Fruit fly (Drosophila melanogaster) whole organism, embryonic: Measurements from ENCODE around the gene QIL1.
A peak's percentile ranks its signal among the peaks of the same experiment; 100 is the strongest.

Experiments used
- Aef1 ChIP-seq: fragments of 200-800 bp; sonication (Bioruptor generic); IDR thresholded peaks from 3 replicates; pipeline ENCODE4 v1.3.6; 2022; ENCODE audit warnings: missing biosample characterization, missing genetic modification characterization
- Asciz ChIP-seq: fragments of 200-800 bp; sonication (Bioruptor generic); optimal IDR thresholded peaks from 2 replicates; lab custom pipeline; 2017; ENCODE audit warnings: missing biosample characterization, mild to moderate bottlenecking, missing genetic modification characterization, missing genetic modification reagents
- Atf-2 ChIP-seq: fragments of 200-800 bp; sonication (Bioruptor generic); optimal IDR thresholded peaks from 2 replicates; lab custom pipeline; 2016; ENCODE audit warnings: missing biosample characterization, missing genetic modification characterization
- Awh ChIP-seq: fragments of 200-800 bp; sonication (Bioruptor generic); IDR thresholded peaks from 2 replicates; pipeline ENCODE4, ENCODE4 v1.3.6; 2022; ENCODE audit warnings: missing biosample characterization, missing genetic modification characterization
- BEAF-32 ChIP-seq: fragments of 200-800 bp; sonication (Bioruptor generic); optimal IDR thresholded peaks from 3 replicates; lab custom pipeline; 2017; ENCODE audit warnings: missing biosample characterization, missing genetic modification characterization, mild to moderate bottlenecking, moderate library complexity, missing genetic modification reagents
- Bdp1 ChIP-seq: fragments of 200-800 bp; sonication (Bioruptor generic); optimal IDR thresholded peaks from 3 replicates; lab custom pipeline; 2016; ENCODE audit warnings: missing biosample characterization, missing genetic modification characterization
- CG11695 ChIP-seq: fragments of 200-800 bp; sonication (Bioruptor generic); IDR thresholded peaks from 3 replicates; pipeline ENCODE4 v1.3.6; 2022; ENCODE audit warnings: missing biosample characterization, missing genetic modification characterization
- CG12219 ChIP-seq: fragments of 200-800 bp; sonication (Bioruptor generic); optimal IDR thresholded peaks from 3 replicates; lab custom pipeline; 2018; ENCODE audit warnings: missing biosample characterization, mild to moderate bottlenecking, missing genetic modification characterization
- CG12236 ChIP-seq: fragments of 200-800 bp; sonication (Bioruptor generic); optimal IDR thresholded peaks from 2 replicates; lab custom pipeline; 2016; ENCODE audit warnings: missing biosample characterization, missing genetic modification characterization
- CG12391 ChIP-seq: fragments of 200-800 bp; sonication (Bioruptor generic); optimal IDR thresholded peaks from 3 replicates; lab custom pipeline; 2018; ENCODE audit warnings: missing biosample characterization, mild to moderate bottlenecking, missing genetic modification characterization, moderate library complexity
- CG15479 ChIP-seq: fragments of 200-800 bp; sonication (Bioruptor generic); optimal IDR thresholded peaks from 3 replicates; lab custom pipeline; 2019; ENCODE audit warnings: missing biosample characterization, mild to moderate bottlenecking, missing genetic modification characterization, moderate library complexity
- CG15514 ChIP-seq: fragments of 200-800 bp; sonication (Bioruptor generic); optimal IDR thresholded peaks from 3 replicates; lab custom pipeline; 2017; ENCODE audit warnings: missing biosample characterization, missing genetic modification characterization, mild to moderate bottlenecking, moderate library complexity, missing genetic modification reagents
- CG16779 ChIP-seq: fragments of 200-800 bp; sonication (Bioruptor generic); IDR thresholded peaks from 2 replicates; pipeline ENCODE4 v1.3.6; 2022; ENCODE audit warnings: missing biosample characterization, missing genetic modification characterization
- CG16815 ChIP-seq: fragments of 200-800 bp; sonication (Bioruptor generic); optimal IDR thresholded peaks from 3 replicates; lab custom pipeline; 2017; ENCODE audit warnings: missing biosample characterization, mild to moderate bottlenecking, missing genetic modification characterization
- CG17359 ChIP-seq: fragments of 200-800 bp; sonication (Bioruptor generic); optimal IDR thresholded peaks from 3 replicates; lab custom pipeline; 2018; ENCODE audit warnings: missing biosample characterization, mild to moderate bottlenecking, missing genetic modification characterization, moderate library complexity
- CG18476 ChIP-seq: fragments of 200-800 bp; sonication (Bioruptor generic); optimal IDR thresholded peaks from 2 replicates; lab custom pipeline; 2016; ENCODE audit warnings: missing biosample characterization, mild to moderate bottlenecking, missing genetic modification characterization
- CG2129 ChIP-seq: fragments of 200-800 bp; sonication (Bioruptor generic); IDR thresholded peaks from 2 replicates; pipeline ENCODE4 v1.3.6; 2022; ENCODE audit warnings: missing biosample characterization, missing genetic modification characterization; ENCODE audit not compliant: partially characterized antibody
- CG2889 ChIP-seq: fragments of 200-800 bp; sonication (Bioruptor generic); IDR thresholded peaks from 3 replicates; pipeline ENCODE4 v1.3.6; 2022; ENCODE audit warnings: missing biosample characterization, missing genetic modification characterization
- CG30403 ChIP-seq: fragments of 200-800 bp; sonication (Bioruptor generic); optimal IDR thresholded peaks from 3 replicates; lab custom pipeline; 2016; ENCODE audit warnings: missing biosample characterization, missing genetic modification characterization
- CG3065 ChIP-seq: fragments of 200-800 bp; sonication (Bioruptor generic); optimal IDR thresholded peaks from 2 replicates; lab custom pipeline; 2016; ENCODE audit warnings: missing biosample characterization, missing genetic modification characterization
- CG31441 ChIP-seq: fragments of 200-800 bp; sonication (Bioruptor generic); IDR thresholded peaks from 2 replicates; pipeline ENCODE4 v1.3.6; 2022; ENCODE audit warnings: missing biosample characterization, missing genetic modification characterization
- CG3995 ChIP-seq: fragments of 200-800 bp; sonication (Bioruptor generic); optimal IDR thresholded peaks from 3 replicates; lab custom pipeline; 2016; ENCODE audit warnings: missing biosample characterization, missing genetic modification characterization
- CG4617 ChIP-seq: fragments of 200-800 bp; sonication (Bioruptor generic); optimal IDR thresholded peaks from 3 replicates; lab custom pipeline; 2016; ENCODE audit warnings: missing biosample characterization, missing genetic modification characterization, borderline replicate concordance
- CG6254 ChIP-seq: fragments of 200-800 bp; sonication (Bioruptor generic); optimal IDR thresholded peaks from 3 replicates; lab custom pipeline; 2017; ENCODE audit warnings: mild to moderate bottlenecking, missing biosample characterization, missing genetic modification reagents, missing genetic modification characterization
- CG6272 ChIP-seq: fragments of 200-800 bp; sonication (Bioruptor generic); IDR thresholded peaks from 2 replicates; pipeline ENCODE4 v1.3.6; 2022; ENCODE audit warnings: missing biosample characterization, missing genetic modification characterization
- CG7839 ChIP-seq: fragments of 200-800 bp; sonication (Bioruptor generic); optimal IDR thresholded peaks from 3 replicates; lab custom pipeline; 2018; ENCODE audit warnings: missing biosample characterization, mild to moderate bottlenecking, missing genetic modification characterization, moderate library complexity
- CG9727 ChIP-seq: fragments of 200-800 bp; sonication (Bioruptor generic); optimal IDR thresholded peaks from 3 replicates; lab custom pipeline; 2017; ENCODE audit warnings: missing biosample characterization, mild to moderate bottlenecking, missing genetic modification characterization
- CG9797 ChIP-seq: fragments of 200-800 bp; sonication (Bioruptor generic); optimal IDR thresholded peaks from 3 replicates; lab custom pipeline; 2018; ENCODE audit warnings: missing biosample characterization, mild to moderate bottlenecking, missing genetic modification characterization
- CHES-1-like ChIP-seq: fragments of 200-800 bp; sonication (Bioruptor generic); optimal IDR thresholded peaks from 2 replicates; lab custom pipeline; 2016; ENCODE audit warnings: missing biosample characterization, missing genetic modification characterization
- Fer2 ChIP-seq: fragments of 200-800 bp; sonication (Bioruptor generic); optimal IDR thresholded peaks from 2 replicates; lab custom pipeline; 2018; ENCODE audit warnings: missing biosample characterization, mild to moderate bottlenecking, missing genetic modification characterization, moderate library complexity
- PHDP ChIP-seq: fragments of 200-800 bp; sonication (Bioruptor generic); optimal IDR thresholded peaks from 3 replicates; lab custom pipeline; 2018; ENCODE audit warnings: missing biosample characterization, mild to moderate bottlenecking, missing genetic modification characterization, moderate library complexity
- Xbp1 ChIP-seq: fragments of 200-800 bp; sonication (Bioruptor generic); optimal IDR thresholded peaks from 3 replicates; lab custom pipeline; 2016; ENCODE audit warnings: missing biosample characterization, mild to moderate bottlenecking, missing genetic modification characterization
- bbx ChIP-seq: fragments of 200-800 bp; sonication (Bioruptor generic); IDR thresholded peaks from 2 replicates; pipeline ENCODE4 v1.3.6; 2022; ENCODE audit warnings: missing biosample characterization, missing genetic modification characterization; ENCODE audit not compliant: partially characterized antibody
- crc ChIP-seq: fragments of 200-800 bp; sonication (Bioruptor generic); optimal IDR thresholded peaks from 2 replicates; lab custom pipeline; 2016; ENCODE audit warnings: missing biosample characterization, missing genetic modification characterization
- crp ChIP-seq, 2 experiments: fragments of 200-800 bp; sonication (Bioruptor generic); optimal IDR thresholded peaks; 2 replicates in 1 of 2; 3 replicates in 1 of 2; lab custom pipeline; 2017; ENCODE audit warnings: missing biosample characterization in 2 of 2, missing genetic modification characterization in 2 of 2, mild to moderate bottlenecking in 1 of 2, moderate library complexity in 1 of 2
- dati ChIP-seq: fragments of 200-800 bp; sonication (Bioruptor generic); IDR thresholded peaks from 2 replicates; pipeline ENCODE4 v1.3.6; 2022; ENCODE audit warnings: missing biosample characterization, missing genetic modification characterization
- dimm ChIP-seq: fragments of 200-800 bp; sonication (Bioruptor generic); IDR thresholded peaks from 2 replicates; pipeline ENCODE4 v1.3.6; 2022; ENCODE audit warnings: missing biosample characterization, missing genetic modification characterization
- dmrt11E ChIP-seq: fragments of 200-800 bp; sonication (Bioruptor generic); optimal IDR thresholded peaks from 3 replicates; lab custom pipeline; 2018; ENCODE audit warnings: missing biosample characterization, mild to moderate bottlenecking, missing genetic modification characterization, moderate library complexity
- fru ChIP-seq: fragments of >200 bp; optimal IDR thresholded peaks from 2 replicates; lab custom pipeline; 2017
- ind ChIP-seq: fragments of 200-800 bp; sonication (Bioruptor generic); optimal IDR thresholded peaks from 3 replicates; lab custom pipeline; 2016; ENCODE audit warnings: missing biosample characterization, missing genetic modification characterization
- lov ChIP-seq, 2 experiments: fragments of 200-800 bp in 1 of 2; fragments of >200 bp in 1 of 2; sonication (Bioruptor generic) in 1 of 2; IDR thresholded peaks in 1 of 2; optimal IDR thresholded peaks in 1 of 2; 2 replicates in 1 of 2; 3 replicates in 1 of 2; pipeline versions ENCODE4 v1.3.6 to Lab custom; 2017 to 2022; ENCODE audit warnings: missing biosample characterization in 1 of 2, missing genetic modification characterization in 1 of 2
- p53 ChIP-seq: fragments of 200-800 bp; sonication (Bioruptor generic); optimal IDR thresholded peaks from 2 replicates; lab custom pipeline; 2016; ENCODE audit warnings: missing biosample characterization, missing genetic modification characterization
- ranshi ChIP-seq: fragments of 200-800 bp; sonication (Bioruptor generic); IDR thresholded peaks from 2 replicates; pipeline ENCODE4 v1.3.6; 2022; ENCODE audit warnings: missing biosample characterization, missing genetic modification characterization
- run ChIP-seq: fragments of 200-800 bp; sonication (Bioruptor generic); optimal IDR thresholded peaks from 3 replicates; lab custom pipeline; 2018; ENCODE audit warnings: missing biosample characterization, mild to moderate bottlenecking, missing genetic modification characterization
- seq ChIP-seq: fragments of 200-800 bp; sonication (Bioruptor generic); IDR thresholded peaks from 2 replicates; pipeline ENCODE4 v1.3.6; 2022; ENCODE audit warnings: missing biosample characterization, missing genetic modification characterization
- sqz ChIP-seq: fragments of 200-800 bp; sonication (Bioruptor generic); optimal IDR thresholded peaks from 3 replicates; lab custom pipeline; 2018; ENCODE audit warnings: missing biosample characterization, mild to moderate bottlenecking, missing genetic modification characterization
- sr ChIP-seq: fragments of 200-800 bp; sonication (Bioruptor generic); IDR thresholded peaks from 3 replicates; pipeline ENCODE4 v1.3.6; 2022; ENCODE audit warnings: missing biosample characterization, missing genetic modification characterization
- tgo ChIP-seq: fragments of 200-800 bp; sonication (Bioruptor generic); IDR thresholded peaks from 3 replicates; pipeline ENCODE4 v1.3.6; 2022; ENCODE audit warnings: missing biosample characterization, missing genetic modification characterization
- tin ChIP-seq: fragments of 200-800 bp; sonication (Bioruptor generic); optimal IDR thresholded peaks from 3 replicates; lab custom pipeline; 2016; ENCODE audit warnings: missing biosample characterization, missing genetic modification characterization
- usp ChIP-seq: fragments of >200 bp; optimal IDR thresholded peaks from 2 replicates; lab custom pipeline; 2017; ENCODE audit warnings: missing biosample characterization, missing genetic modification characterization

QIL1 gene

dm6 chr3L:17433555-17433954 is 32.2 kb upstream of the QIL1 start, which contains the start of the genes Coq4 and CG32176 (continued):
- TF ChIP-seq Atf-2, result peak; percentile 98
- peak; percentile 90 for TF ChIP-seq CG6254 (GFP tag; lab: Kevin White, UChicago)
- TF ChIP-seq CG16815 (GFP tag; lab: Kevin White, UChicago), result peak; percentile 99
- TF ChIP-seq dimm (GFP tag; lab: Robert Waterston, UW), result peak; percentile 95
- peak; percentile 7 for TF ChIP-seq CG15479 (GFP tag; lab: Kevin White, UChicago)
- peak; percentile 73 to 88 for TF ChIP-seq crp (GFP tag; optimal IDR thresholded peaks at IDR 0.05; lab: Kevin White, UChicago)
- peak; percentile 92 for TF ChIP-seq sr (GFP tag; lab: Robert Waterston, UW)
- peak; percentile 92 for TF ChIP-seq CG12236 (GFP tag; lab: Kevin White, UChicago)
- peak; percentile 40 for TF ChIP-seq BEAF-32 (GFP tag; lab: Kevin White, UChicago)
- TF ChIP-seq sqz (GFP tag; lab: Kevin White, UChicago), result peak; percentile 91
- TF ChIP-seq ranshi, result peak; percentile 98
- peak; percentile 98 for TF ChIP-seq CHES-1-like
- no peak for TF ChIP-seq lov (optimal IDR thresholded peaks at IDR 0.05; lab: Kevin White, UChicago)
- peak; percentile 96 for TF ChIP-seq lov (GFP tag; IDR thresholded peaks at IDR 0.05; lab: Robert Waterston, UW)
- peak; percentile 97 for TF ChIP-seq CG11695 (GFP tag; lab: Robert Waterston, UW)
- TF ChIP-seq CG15514 (GFP tag; lab: Kevin White, UChicago), result peak; percentile 93
- peak; percentile 98 for TF ChIP-seq crc
- peak; percentile 98 for TF ChIP-seq PHDP
- peak; percentile 97 for TF ChIP-seq CG16779 (GFP tag; lab: Robert Waterston, UW)
- peak; percentile 98 for TF ChIP-seq Awh (GFP tag; lab: Robert Waterston, UW)
- peak; percentile 95 for TF ChIP-seq CG31441 (GFP tag; lab: Robert Waterston, UW)
- TF ChIP-seq Aef1 (GFP tag; lab: Robert Waterston, UW), result peak; percentile 97
- no peak for TF ChIP-seq usp (GFP tag; lab: Kevin White, UChicago)
- TF ChIP-seq CG9727 (GFP tag; lab: Kevin White, UChicago), result peak; percentile 97
- TF ChIP-seq CG17359, result peak; percentile 98
- peak; percentile 99 for TF ChIP-seq tin (GFP tag; lab: Kevin White, UChicago)
- TF ChIP-seq p53 (GFP tag; lab: Kevin White, UChicago), result peak; percentile 92
- TF ChIP-seq CG18476 (GFP tag; lab: Kevin White, UChicago), result peak; percentile 97
- TF ChIP-seq CG2889 (GFP tag; lab: Robert Waterston, UW), result peak; percentile 97
- TF ChIP-seq CG3995 (GFP tag; lab: Kevin White, UChicago), result peak; percentile 68
- TF ChIP-seq CG9797, result no peak
- TF ChIP-seq CG6272, result peak; percentile 97
- peak; percentile 92 for TF ChIP-seq dati (GFP tag; lab: Robert Waterston, UW)
- TF ChIP-seq CG12391 (tag; lab: Kevin White, UChicago), result peak; percentile 99
- TF ChIP-seq Asciz, result peak; percentile 91
- peak; percentile 96 for TF ChIP-seq CG3065 (GFP tag; lab: Kevin White, UChicago)
- peak; percentile 99 for TF ChIP-seq Xbp1
- no peak for TF ChIP-seq CG2129 (GFP tag; lab: Robert Waterston, UW)
- TF ChIP-seq CG4617 (GFP tag; lab: Kevin White, UChicago), result peak; percentile 99
- peak; percentile 92 for TF ChIP-seq run
- TF ChIP-seq Bdp1 (GFP tag; lab: Kevin White, UChicago), result peak; percentile 94
- peak; percentile 97 for TF ChIP-seq seq (GFP tag; lab: Robert Waterston, UW)
- peak; percentile 98 for TF ChIP-seq tgo (GFP tag; lab: Robert Waterston, UW)
- no peak for TF ChIP-seq fru (lab: Kevin White, UChicago)
- TF ChIP-seq dmrt11E (tag; lab: Kevin White, UChicago), result peak; percentile 97
- TF ChIP-seq CG12219 (GFP tag; lab: Kevin White, UChicago), result peak; percentile 96
- peak; percentile 97 for TF ChIP-seq Fer2 (tag; lab: Kevin White, UChicago)
- peak; percentile 99 for TF ChIP-seq CG30403
- peak; percentile 68; the same call in 1 of the 2 replicates for TF ChIP-seq bbx (GFP tag; lab: Robert Waterston, UW)
- peak; percentile 98 for TF ChIP-seq CG7839 (tag; lab: Kevin White, UChicago)
- peak; percentile 99 for TF ChIP-seq ind
